Fruit fly (Drosophila melanogaster): Measurements from ENCODE around the gene CG15803.

dm6 chr3R:18371346-18371745, 10.8 kb upstream of the CG15803 start:
- no peak for TF ChIP-seq CG33017 (tag; optimal IDR thresholded peaks at IDR 0.05)
- no peak for TF ChIP-seq CG12768 (GFP tag; optimal IDR thresholded peaks at IDR 0.05)
- TF ChIP-seq Crg-1 (GFP tag; optimal IDR thresholded peaks at IDR 0.05), result no peak
- TF ChIP-seq bab1 (GFP tag; optimal IDR thresholded peaks at IDR 0.05), result no peak
- no peak for TF ChIP-seq cnc (optimal IDR thresholded peaks at IDR 0.05)
- no peak for TF ChIP-seq cic (GFP tag; optimal IDR thresholded peaks at IDR 0.05)
- no peak for TF ChIP-seq CG7101 (tag; optimal IDR thresholded peaks at IDR 0.05)
- no peak for TF ChIP-seq pad (GFP tag; optimal IDR thresholded peaks at IDR 0.05)
- no peak for TF ChIP-seq Clk (GFP tag; optimal IDR thresholded peaks at IDR 0.05)
- TF ChIP-seq CG5204 (GFP tag; optimal IDR thresholded peaks at IDR 0.05), result no peak
- no peak for TF ChIP-seq ovo (GFP tag; optimal IDR thresholded peaks at IDR 0.05)
- no peak for TF ChIP-seq CG14711 (tag; optimal IDR thresholded peaks at IDR 0.05)
- TF ChIP-seq CG7045 (GFP tag; optimal IDR thresholded peaks at IDR 0.05), result no peak
- TF ChIP-seq CG1620 (GFP tag; optimal IDR thresholded peaks at IDR 0.05), result no peak

Measured in whole organism, adult.